Worm (Caenorhabditis elegans) whole organism, L4 larva: ENCODE measurements around the gene nos-2.

Experiments
- F37D6.2 ChIP-seq: sonication (generic microtip); optimal IDR thresholded peaks from 2 replicates; lab custom pipeline; 2016; ENCODE audit warnings: mild to moderate bottlenecking, missing genetic modification characterization, missing compliant biosample characterization
- T20F7.1 ChIP-seq: fragments of 200-800 bp; sonication (Bioruptor generic); optimal IDR thresholded peaks from 2 replicates; lab custom pipeline; 2018; ENCODE audit warnings: mild to moderate bottlenecking, missing genetic modification characterization, missing compliant biosample characterization
- T26A8.4 ChIP-seq: fragments of 200-800 bp; sonication (Bioruptor generic); IDR thresholded peaks from 2 replicates; pipeline ENCODE4 v1.3.6; 2022; ENCODE audit warnings: missing genetic modification characterization, missing compliant biosample characterization
- Y48G9A.11 ChIP-seq: fragments of 200-800 bp; sonication (Bioruptor generic); IDR thresholded peaks from 2 replicates; pipeline ENCODE4 v1.3.6; 2022; ENCODE audit warnings: missing genetic modification reagents, missing genetic modification characterization, missing compliant biosample characterization
- Y75B8A.6 ChIP-seq: fragments of 200-800 bp; sonication (Bioruptor generic); IDR thresholded peaks from 2 replicates; pipeline ENCODE4 v1.3.6; 2022; ENCODE audit warnings: missing genetic modification reagents, missing genetic modification characterization, missing compliant biosample characterization
- ZK337.2 ChIP-seq: fragments of 200-800 bp; sonication (Bioruptor generic); IDR thresholded peaks from 2 replicates; pipeline ENCODE4 v1.3.6; 2022; ENCODE audit warnings: missing genetic modification reagents, missing genetic modification characterization, missing compliant biosample characterization
- aha-1 ChIP-seq: fragments of 150-350 bp; peaks from one replicate; lab custom pipeline; 2014; ENCODE audit warnings: missing biosample characterization, missing genetic modification characterization
- ama-1 ChIP-seq: fragments of 150-350 bp; optimal IDR thresholded peaks from 2 replicates; lab custom pipeline; 2014; ENCODE audit warnings: inconsistent platforms, mixed read lengths
- arid-1 ChIP-seq: fragments of 200-800 bp; sonication (Bioruptor generic); conservative IDR thresholded peaks from 2 replicates; pipeline ENCODE4 v1.3.6; 2022; ENCODE audit warnings: missing genetic modification reagents, missing genetic modification characterization, missing compliant biosample characterization
- ceh-28 ChIP-seq: fragments of 150-350 bp; optimal IDR thresholded peaks from 2 replicates; lab custom pipeline; 2014; ENCODE audit warnings: missing biosample characterization, missing genetic modification reagents, missing genetic modification characterization
- ctbp-1 ChIP-seq: fragments of 200-800 bp; sonication (Bioruptor generic); IDR thresholded peaks from 2 replicates; pipeline ENCODE4 v1.3.6; 2022; ENCODE audit warnings: missing genetic modification reagents, missing genetic modification characterization, missing compliant biosample characterization
- daf-16 ChIP-seq, 3 experiments: sonication (generic microtip); optimal IDR thresholded peaks; 2 replicates each; lab custom pipeline; 2016 to 2017; ENCODE audit warnings: missing genetic modification characterization in 3 of 3, missing genetic modification reagents in 3 of 3, mild to moderate bottlenecking in 2 of 3, missing compliant biosample characterization in 2 of 3, missing biosample characterization in 1 of 3, moderate library complexity in 1 of 3
- dmd-6 ChIP-seq: fragments of 200-800 bp; sonication (Bioruptor generic); IDR thresholded peaks from 2 replicates; pipeline ENCODE4 v1.3.6; 2022; ENCODE audit warnings: missing genetic modification reagents, missing genetic modification characterization, missing compliant biosample characterization
- dmd-9 ChIP-seq: fragments of 200-800 bp; sonication (Bioruptor generic); IDR thresholded peaks from 2 replicates; pipeline ENCODE4 v1.3.6; 2022; ENCODE audit warnings: missing genetic modification reagents, missing genetic modification characterization, missing compliant biosample characterization
- dpl-1 ChIP-seq: fragments of 150-350 bp; optimal IDR thresholded peaks from 2 replicates; lab custom pipeline; 2014; ENCODE audit warnings: missing biosample characterization, missing genetic modification reagents, missing genetic modification characterization
- dve-1 ChIP-seq: sonication (generic microtip); optimal IDR thresholded peaks from 2 replicates; lab custom pipeline; 2017; ENCODE audit warnings: antibody characterized with exemption, mild to moderate bottlenecking, missing genetic modification characterization, missing compliant biosample characterization; ENCODE audit not compliant: insufficient read depth
- fkh-10 ChIP-seq: fragments of 150-350 bp; optimal IDR thresholded peaks from 2 replicates; lab custom pipeline; 2014; ENCODE audit warnings: missing biosample characterization, missing genetic modification reagents, missing genetic modification characterization
- hlh-30 ChIP-seq: sonication (generic microtip); optimal IDR thresholded peaks from 2 replicates; lab custom pipeline; 2017; ENCODE audit warnings: antibody characterized with exemption, mild to moderate bottlenecking, missing genetic modification characterization, missing compliant biosample characterization; ENCODE audit not compliant: insufficient read depth
- jun-1 ChIP-seq: fragments of 150-350 bp; optimal IDR thresholded peaks from 2 replicates; lab custom pipeline; 2014; ENCODE audit warnings: missing biosample characterization, missing genetic modification reagents, missing genetic modification characterization
- lim-7 ChIP-seq: fragments of 200-800 bp; sonication (Bioruptor generic); IDR thresholded peaks from 2 replicates; pipeline ENCODE4 v1.3.6; 2022; ENCODE audit warnings: missing genetic modification characterization, missing compliant biosample characterization
- lin-38 ChIP-seq: fragments of 200-800 bp; sonication (Bioruptor generic); IDR thresholded peaks from 2 replicates; pipeline ENCODE4 v1.3.6; 2022; ENCODE audit warnings: missing genetic modification reagents, missing genetic modification characterization, missing compliant biosample characterization
- lir-3 ChIP-seq: sonication (generic microtip); optimal IDR thresholded peaks from 2 replicates; lab custom pipeline; 2016; ENCODE audit warnings: mild to moderate bottlenecking, missing genetic modification characterization, missing compliant biosample characterization
- madf-9 ChIP-seq: fragments of 200-800 bp; sonication (Bioruptor generic); conservative IDR thresholded peaks from 2 replicates; pipeline ENCODE4 v1.3.6; 2022; ENCODE audit warnings: missing genetic modification reagents, missing genetic modification characterization, missing compliant biosample characterization
- mep-1 ChIP-seq: fragments of 150-350 bp; sonication (generic microtip); optimal IDR thresholded peaks from 3 replicates; lab custom pipeline; 2014; ENCODE audit warnings: missing biosample characterization, missing genetic modification characterization
- mxl-2 ChIP-seq: fragments of 200-800 bp; sonication (Bioruptor generic); conservative IDR thresholded peaks from 2 replicates; pipeline ENCODE4 v1.3.6; 2022; ENCODE audit warnings: missing genetic modification reagents, missing genetic modification characterization, missing compliant biosample characterization
- mxl-3 ChIP-seq: fragments of 200-800 bp; sonication (Bioruptor generic); optimal IDR thresholded peaks from 2 replicates; lab custom pipeline; 2018; ENCODE audit warnings: mild to moderate bottlenecking, missing genetic modification characterization, missing compliant biosample characterization
- nhr-25 ChIP-seq: sonication (generic microtip); optimal IDR thresholded peaks from 2 replicates; lab custom pipeline; 2017; ENCODE audit warnings: missing genetic modification characterization, mild to moderate bottlenecking, missing compliant biosample characterization, antibody characterized with exemption, moderate library complexity, borderline replicate concordance; ENCODE audit not compliant: insufficient read depth
- nhr-28 ChIP-seq: fragments of 150-350 bp; optimal IDR thresholded peaks from 2 replicates; lab custom pipeline; 2014; ENCODE audit warnings: missing biosample characterization, missing genetic modification characterization
- nhr-41 ChIP-seq: fragments of 200-800 bp; sonication (Bioruptor generic); IDR thresholded peaks from 2 replicates; pipeline ENCODE4 v1.3.6; 2022; ENCODE audit warnings: missing genetic modification reagents, missing genetic modification characterization, missing compliant biosample characterization
- saeg-2 ChIP-seq: fragments of 200-800 bp; sonication (Bioruptor generic); IDR thresholded peaks from 2 replicates; pipeline ENCODE4 v1.3.6; 2022; ENCODE audit warnings: missing genetic modification reagents, missing genetic modification characterization, missing compliant biosample characterization
- tag-97 ChIP-seq: fragments of 200-800 bp; sonication (Bioruptor generic); IDR thresholded peaks from 2 replicates; pipeline ENCODE4 v1.3.6; 2022; ENCODE audit warnings: missing genetic modification characterization, missing compliant biosample characterization
- unc-130 ChIP-seq: sonication (generic microtip); optimal IDR thresholded peaks from 2 replicates; lab custom pipeline; 2016; ENCODE audit warnings: missing genetic modification reagents, missing genetic modification characterization, missing compliant biosample characterization
- unc-39 ChIP-seq: sonication (generic microtip); optimal IDR thresholded peaks from 2 replicates; lab custom pipeline; 2017; ENCODE audit warnings: missing biosample characterization, missing genetic modification characterization
- unc-62 ChIP-seq, 3 experiments: fragments of 150-350 bp in 1 of 3; sonication (generic microtip); optimal IDR thresholded peaks in 2 of 3; peaks in 1 of 3; 1 replicate in 1 of 3; 2 replicates in 2 of 3; lab custom pipeline; 2014 to 2017; ENCODE audit warnings: missing biosample characterization in 3 of 3, missing genetic modification characterization in 3 of 3, missing genetic modification reagents in 3 of 3, missing genotype in 1 of 3
- vab-7 ChIP-seq: fragments of 200-800 bp; sonication (Bioruptor generic); IDR thresholded peaks from 2 replicates; pipeline ENCODE4 v1.3.6; 2022; ENCODE audit warnings: missing genetic modification reagents, missing genetic modification characterization, missing compliant biosample characterization

nos-2 gene

DNA sequence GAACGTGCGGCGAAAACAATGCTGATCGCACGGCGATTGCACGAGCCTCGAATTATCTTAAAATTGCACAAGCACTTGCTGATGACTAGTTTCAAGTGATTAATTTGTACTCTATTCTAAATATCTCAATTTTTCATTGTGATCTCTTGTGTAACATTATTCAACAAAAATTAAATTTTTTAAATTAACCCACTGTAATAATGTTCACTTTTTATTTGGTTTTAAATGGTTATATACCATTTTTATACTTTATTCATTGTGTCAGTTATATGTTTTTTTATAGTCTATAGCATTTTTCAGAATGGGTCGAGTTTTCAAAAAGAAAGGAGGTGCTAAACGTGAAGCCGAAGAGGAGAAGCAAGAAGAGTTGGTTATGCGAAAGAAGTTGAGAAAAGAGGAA is 11.8 kb upstream of the nos-2 start, which contains the start of gene ZK1127.4:
ZK1127.4 (plus strand) TSS at position 301 of the 400 bp plus-strand sequence.
- TF ChIP-seq tag-97 (GFP tag; lab: Robert Waterston, UW) = no peak
- no peak for TF ChIP-seq T26A8.4 (GFP tag; lab: Robert Waterston, UW)
- TF ChIP-seq ceh-28 (tag; lab: Kevin White, UChicago) = no peak
- TF ChIP-seq vab-7 (GFP tag; lab: Robert Waterston, UW) = no peak
- TF ChIP-seq dpl-1 (GFP tag; lab: Kevin White, UChicago) = no peak
- no peak for TF ChIP-seq hlh-30
- no peak for TF ChIP-seq unc-39 (tag; lab: Kevin White, UChicago)

DNA sequence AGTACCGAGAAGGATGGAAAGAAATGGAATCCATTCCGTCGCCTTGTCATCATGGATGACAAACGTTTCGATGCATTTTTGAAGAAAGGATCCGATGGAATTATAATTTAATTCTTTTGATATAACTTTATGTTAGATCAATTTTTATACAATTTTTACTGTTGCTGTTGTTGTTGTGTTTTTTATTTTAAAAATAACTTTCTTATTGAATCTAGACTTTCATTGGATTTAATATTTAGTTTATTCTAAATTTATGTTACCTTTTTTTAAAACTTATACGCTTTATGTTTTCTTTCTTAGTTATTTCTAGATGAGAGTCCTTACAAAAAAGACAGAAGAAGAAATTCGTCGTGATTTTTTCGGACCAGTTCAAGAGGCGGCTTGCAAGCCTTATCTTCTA is 10.4 kb upstream of the nos-2 start, which contains the start of gene ZK1127.3:
ZK1127.3 (plus strand) TSS at position 301 of the 400 bp plus-strand sequence.
- TF ChIP-seq unc-130 (GFP tag; lab: Kevin White, UChicago) (no peak), daf-16 (GFP tag; optimal IDR thresholded peaks at IDR 0.05; lab: Kevin White, UChicago) (no peak), daf-16 (tag; optimal IDR thresholded peaks at IDR 0.05; lab: Kevin White, UChicago) (no peak), nhr-28 (tag; lab: Kevin White, UChicago) (no peak), unc-62 (GFP tag; optimal IDR thresholded peaks at IDR 0.05 in 1 of 2; lab: Kevin White, UChicago) (no peak), unc-62 (tag; optimal IDR thresholded peaks at IDR 0.05; lab: Kevin White, UChicago) (no peak), Y48G9A.11 (GFP tag; lab: Robert Waterston, UW) (no peak), aha-1 (tag; lab: Kevin White, UChicago) (no peak), nhr-41 (GFP tag; lab: Robert Waterston, UW) (no peak), mxl-2 (GFP tag; lab: Robert Waterston, UW) (no peak), fkh-10 (GFP tag; lab: Kevin White, UChicago) (no peak), lim-7 (no peak), lir-3 (no peak), ctbp-1 (GFP tag; lab: Robert Waterston, UW) (no peak), saeg-2 (GFP tag; lab: Robert Waterston, UW) (no peak), T20F7.1 (GFP tag; lab: Kevin White, UChicago) (no peak), arid-1 (no peak), ZK337.2 (GFP tag; lab: Robert Waterston, UW) (no peak), mep-1 (tag; lab: Kevin White, UChicago) (no peak), ama-1 (lab: Kevin White, UChicago) (no peak), dmd-9 (GFP tag; lab: Robert Waterston, UW) (no peak)

DNA sequence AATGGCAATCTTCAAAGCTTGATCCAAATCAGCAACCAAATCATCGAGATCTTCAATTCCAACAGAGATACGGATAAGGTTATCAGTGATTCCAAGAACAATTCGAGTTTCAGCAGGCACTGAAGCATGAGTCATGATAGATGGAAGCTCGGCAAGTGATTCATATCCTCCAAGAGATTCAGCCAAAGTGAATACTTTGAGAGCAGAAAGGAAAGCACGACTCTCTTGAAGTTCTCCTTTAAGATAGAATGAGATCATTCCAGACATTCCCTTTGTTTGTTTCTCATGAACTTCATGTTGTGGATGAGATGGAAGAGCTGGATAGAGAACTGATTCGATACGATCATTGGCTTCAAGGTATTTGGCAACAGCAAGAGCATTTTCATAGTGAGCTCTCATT is 9.1 kb upstream of the nos-2 start:
- no peak for TF ChIP-seq jun-1 (tag; lab: Kevin White, UChicago)
- TF ChIP-seq unc-62 (GFP tag; optimal IDR thresholded peaks at IDR 0.05 in 1 of 2; lab: Kevin White, UChicago) = peak in 1 of 2 experiments; percentile 98
- TF ChIP-seq unc-62 (tag; optimal IDR thresholded peaks at IDR 0.05; lab: Kevin White, UChicago) = no peak
- peak; percentile 14; the same call in 1 of the 2 replicates for TF ChIP-seq lin-38

DNA sequence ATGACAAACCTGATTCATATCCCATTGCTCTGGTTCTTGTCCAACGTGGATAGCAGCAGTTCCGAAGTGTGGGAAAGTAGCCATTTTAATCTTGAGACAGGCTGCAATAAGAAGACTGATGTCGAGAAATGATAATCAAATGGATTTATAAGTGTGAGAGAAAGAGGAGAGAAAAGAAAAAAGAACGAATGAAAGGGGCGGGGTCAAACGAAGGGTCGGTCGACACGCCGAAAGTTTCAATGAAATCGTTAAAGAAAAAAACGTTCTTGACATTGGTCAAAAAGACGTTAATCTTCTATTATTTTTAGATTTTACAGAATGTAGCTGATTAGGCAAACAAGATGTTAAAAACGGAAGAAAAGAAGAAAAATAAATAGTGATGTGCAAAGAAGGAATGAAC is 7.6 kb upstream of the nos-2 start, which contains the start of gene cth-2:
cth-2 (minus strand) TSS at position 101 of the 400 bp plus-strand sequence.
- TF ChIP-seq ama-1 (lab: Kevin White, UChicago) = peak; percentile 19
- peak; percentile 2 for TF ChIP-seq nhr-28 (tag; lab: Kevin White, UChicago)
- no peak for TF ChIP-seq F37D6.2 (tag; lab: Kevin White, UChicago)
- no peak for TF ChIP-seq daf-16 (GFP tag; optimal IDR thresholded peaks at IDR 0.05; lab: Kevin White, UChicago)
- peak; percentile 37 for TF ChIP-seq daf-16 (tag; optimal IDR thresholded peaks at IDR 0.05; lab: Kevin White, UChicago)
- peak; percentile 3 for TF ChIP-seq aha-1 (tag; lab: Kevin White, UChicago)
- TF ChIP-seq madf-9 (GFP tag; lab: Robert Waterston, UW) = no peak
- peak; percentile 17 for TF ChIP-seq mxl-3 (GFP tag; lab: Kevin White, UChicago)
- TF ChIP-seq dmd-6 (GFP tag; lab: Robert Waterston, UW) = 0 out of 2 replicates have a peak, but pooled peaks have one; percentile 6
- no peak for TF ChIP-seq lim-7
- TF ChIP-seq nhr-25 = peak; percentile 24
- peak; percentile 32 for TF ChIP-seq dve-1 (tag; lab: Kevin White, UChicago)
- no peak for TF ChIP-seq Y75B8A.6
